Worm (Caenorhabditis elegans): ENCODE data around the gene lgc-22.

lgc-22 gene

ce11 chrIV:4301202-4301601 lies at the start of gene lgc-22:
Gene lgc-22, plus strand, starts transcription at chrIV:4301306.
- no peak for TF ChIP-seq dao-5 (tag; optimal IDR thresholded peaks at IDR 0.05)
- no peak for TF ChIP-seq him-1 (tag; optimal IDR thresholded peaks at IDR 0.05)
- TF ChIP-seq W03F9.2 (tag; optimal IDR thresholded peaks at IDR 0.05), result no peak

DNA sequence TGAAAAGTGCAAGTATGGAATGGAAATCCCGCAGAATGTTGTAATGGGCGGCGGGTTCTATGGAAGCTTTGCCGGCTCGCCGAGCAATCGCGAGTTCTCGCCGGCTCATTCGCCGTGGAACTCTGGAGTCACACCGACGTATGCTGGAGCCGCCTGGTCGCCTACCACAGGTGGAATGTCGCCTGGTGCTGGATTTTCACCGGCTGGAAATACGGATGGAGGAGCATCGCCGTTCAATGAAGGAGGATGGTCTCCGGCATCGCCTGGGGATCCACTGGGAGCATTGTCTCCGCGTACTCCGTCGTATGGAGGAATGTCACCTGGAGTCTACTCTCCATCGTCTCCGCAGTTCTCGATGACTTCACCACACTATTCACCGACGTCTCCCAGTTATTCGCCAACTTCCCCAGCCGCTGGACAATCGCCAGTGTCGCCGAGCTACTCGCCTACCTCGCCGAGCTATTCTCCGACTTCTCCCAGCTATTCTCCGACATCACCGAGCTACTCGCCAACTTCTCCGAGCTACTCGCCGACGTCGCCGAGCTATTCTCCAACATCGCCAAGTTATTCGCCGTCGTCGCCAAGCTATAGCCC lies 46.0 kb upstream of the lgc-22 start:
- TF ChIP-seq dao-5 (tag; optimal IDR thresholded peaks at IDR 0.05), result no peak
- TF ChIP-seq him-1 (tag; optimal IDR thresholded peaks at IDR 0.05), result no peak
- no peak for TF ChIP-seq W03F9.2 (tag; optimal IDR thresholded peaks at IDR 0.05)

DNA sequence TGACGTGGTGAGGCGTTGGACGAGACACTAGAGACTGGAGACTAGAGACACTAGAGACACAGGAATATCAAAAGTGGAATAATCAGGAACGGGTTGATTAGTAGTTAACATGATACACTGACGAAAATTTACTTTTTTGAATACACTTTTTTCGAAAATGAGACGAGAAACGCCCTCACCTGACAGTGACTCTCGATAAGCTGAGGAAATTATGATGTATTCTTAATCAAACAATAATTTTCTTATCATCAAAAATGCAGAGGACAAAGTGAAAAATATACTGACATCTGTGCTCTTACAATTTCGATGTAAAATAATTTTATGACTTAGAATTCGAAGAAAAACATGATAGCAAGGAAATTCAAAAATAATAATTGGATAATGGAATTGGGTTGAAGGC lies 41.7 kb upstream of the lgc-22 start:
- TF ChIP-seq him-1 (tag; optimal IDR thresholded peaks at IDR 0.05) (no peak), dao-5 (tag; optimal IDR thresholded peaks at IDR 0.05) (no peak), W03F9.2 (tag; optimal IDR thresholded peaks at IDR 0.05) (no peak)

DNA sequence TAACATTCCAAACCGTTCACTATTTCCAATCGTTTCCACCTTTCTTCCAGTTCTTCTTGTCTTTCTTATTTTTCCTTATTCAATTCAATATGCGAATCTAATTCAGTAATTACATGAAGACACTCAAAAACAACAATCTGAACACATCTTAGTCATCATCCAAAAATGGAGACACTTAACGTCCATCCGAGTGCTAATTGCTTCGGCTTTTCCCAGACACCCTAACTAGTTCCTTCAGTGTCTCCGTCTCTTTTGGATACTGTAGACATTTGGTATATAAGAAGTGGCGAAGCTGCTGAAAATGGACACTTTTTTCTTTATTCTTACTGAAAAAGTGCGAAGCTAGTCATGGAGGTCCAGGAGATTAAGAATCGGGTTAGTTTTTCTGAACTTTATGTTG lies 38.1 kb upstream of the lgc-22 start, which contains the start of gene col-33:
Gene col-33, plus strand, starts transcription at position 301 of the 400 bp plus-strand sequence.
- no peak for TF ChIP-seq dao-5 (tag; optimal IDR thresholded peaks at IDR 0.05)
- TF ChIP-seq him-1 (tag; optimal IDR thresholded peaks at IDR 0.05), result no peak
- TF ChIP-seq W03F9.2 (tag; optimal IDR thresholded peaks at IDR 0.05), result no peak

DNA sequence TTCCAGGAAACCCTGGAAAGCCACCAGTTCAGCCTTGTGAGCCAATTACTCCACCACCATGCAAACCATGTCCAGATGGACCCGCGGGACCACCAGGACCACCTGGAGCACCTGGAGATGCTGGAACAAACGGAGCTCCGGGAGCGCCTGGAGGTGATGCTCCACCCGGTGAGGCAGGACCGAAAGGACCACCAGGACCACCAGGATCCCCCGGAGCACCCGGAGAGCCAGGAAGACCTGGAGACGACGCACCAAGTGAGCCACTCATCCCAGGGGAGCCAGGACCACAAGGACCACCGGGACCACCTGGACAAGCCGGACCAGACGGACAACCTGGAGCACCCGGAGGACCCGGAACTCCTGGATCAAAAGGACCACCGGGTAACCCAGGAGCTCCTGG lies 36.5 kb upstream of the lgc-22 start:
- no peak for TF ChIP-seq W03F9.2 (tag; optimal IDR thresholded peaks at IDR 0.05)
- no peak for TF ChIP-seq him-1 (tag; optimal IDR thresholded peaks at IDR 0.05)
- TF ChIP-seq dao-5 (tag; optimal IDR thresholded peaks at IDR 0.05), result no peak

DNA sequence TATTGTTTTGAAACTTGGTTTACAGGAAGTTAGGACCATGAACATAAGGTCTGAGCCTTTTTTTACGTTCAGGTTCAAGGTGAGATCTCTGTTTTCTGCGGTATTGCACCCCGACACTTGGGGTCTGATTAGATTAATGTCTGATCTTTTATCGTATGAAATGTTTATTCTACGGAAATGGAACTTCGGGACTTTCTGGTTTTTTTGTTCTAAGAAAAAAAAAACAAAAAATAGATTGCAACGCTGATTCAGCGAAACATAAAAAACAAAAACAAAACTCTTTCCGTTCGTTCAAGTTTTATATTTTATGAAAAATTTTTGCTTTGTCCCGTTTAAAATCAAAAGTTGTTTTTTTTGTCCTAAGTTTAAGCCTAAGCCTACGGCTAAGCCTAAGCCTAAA lies 35.9 kb upstream of the lgc-22 start, which contains the start of gene F36A4.5:
Gene F36A4.5, plus strand, starts transcription at position 301 of the 400 bp plus-strand sequence.
- TF ChIP-seq him-1 (tag; optimal IDR thresholded peaks at IDR 0.05), result no peak

- TF ChIP-seq him-1 (tag; optimal IDR thresholded peaks at IDR 0.05) (no peak), W03F9.2 (tag; optimal IDR thresholded peaks at IDR 0.05) (no peak)
Measured at ce11 chrIV:4265951-4266350, 35.2 kb upstream of the lgc-22 start.

ce11 chrIV:4267320-4267719 lies 33.8 kb upstream of the lgc-22 start, which contains the start of gene F36A4.4:
Gene F36A4.4, plus strand, starts transcription at chrIV:4267620.
- TF ChIP-seq dao-5 (tag; optimal IDR thresholded peaks at IDR 0.05) (no peak), W03F9.2 (tag; optimal IDR thresholded peaks at IDR 0.05) (no peak), him-1 (tag; optimal IDR thresholded peaks at IDR 0.05) (no peak)

ce11 chrIV:4269308-4269707 lies 31.8 kb upstream of the lgc-22 start, which contains the start of gene F36A4.3:
Gene F36A4.3, plus strand, starts transcription at chrIV:4269608.
- TF ChIP-seq him-1 (tag; optimal IDR thresholded peaks at IDR 0.05), result no peak
- no peak for TF ChIP-seq W03F9.2 (tag; optimal IDR thresholded peaks at IDR 0.05)
- no peak for TF ChIP-seq dao-5 (tag; optimal IDR thresholded peaks at IDR 0.05)

DNA sequence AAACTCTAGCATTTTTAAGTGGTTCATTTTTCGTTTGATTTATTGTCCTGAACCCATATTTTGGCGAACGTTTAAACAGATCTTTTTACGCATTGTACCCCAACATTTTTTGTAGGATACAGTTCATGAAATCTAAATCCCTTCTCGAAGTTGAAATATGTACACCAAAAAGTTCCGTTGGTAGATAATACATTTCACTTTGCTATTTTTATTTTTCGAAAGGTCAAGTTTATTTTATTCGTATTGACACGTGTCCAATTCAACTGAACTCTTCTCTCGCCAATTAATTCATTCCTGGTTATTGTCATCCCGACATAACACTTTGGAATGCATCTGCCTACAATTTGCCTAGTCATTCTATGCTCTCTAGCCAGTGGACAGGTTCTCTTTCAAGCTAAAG lies 30.2 kb upstream of the lgc-22 start, which contains the start of gene F36A4.2:
Gene F36A4.2, plus strand, starts transcription at position 301 of the 400 bp plus-strand sequence.
- TF ChIP-seq him-1 (tag; optimal IDR thresholded peaks at IDR 0.05), result no peak
- no peak for TF ChIP-seq dao-5 (tag; optimal IDR thresholded peaks at IDR 0.05)
- TF ChIP-seq W03F9.2 (tag; optimal IDR thresholded peaks at IDR 0.05), result no peak

ce11 chrIV:4272167-4272566 lies 28.9 kb upstream of the lgc-22 start, which contains the start of gene F36A4.1:
Gene F36A4.1, plus strand, starts transcription at chrIV:4272467.
- TF ChIP-seq dao-5 (tag; optimal IDR thresholded peaks at IDR 0.05) (no peak), W03F9.2 (tag; optimal IDR thresholded peaks at IDR 0.05) (no peak), him-1 (tag; optimal IDR thresholded peaks at IDR 0.05) (no peak)

DNA sequence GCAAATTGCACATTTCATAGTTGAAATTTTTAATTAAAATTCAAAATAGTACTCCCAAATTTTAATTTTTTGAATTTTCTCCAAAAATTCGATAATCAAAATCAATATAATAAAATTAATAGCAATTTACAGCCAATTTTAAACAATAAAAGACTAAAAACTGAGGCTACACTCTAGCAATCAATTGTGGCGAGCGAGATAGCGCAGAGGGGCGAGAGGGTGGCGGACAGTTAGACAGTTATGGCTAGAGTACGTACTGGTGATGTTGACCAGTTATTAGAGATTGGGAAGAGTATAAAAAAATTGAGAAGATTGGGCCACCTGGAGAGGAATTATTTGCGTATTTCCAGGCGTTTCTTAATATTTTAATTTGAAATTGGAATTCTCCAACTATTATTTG lies 23.4 kb upstream of the lgc-22 start, which contains the start of gene nhr-78:
Gene nhr-78, minus strand, starts transcription at position 182 of the 400 bp plus-strand sequence.
- TF ChIP-seq W03F9.2 (tag; optimal IDR thresholded peaks at IDR 0.05) (no peak), dao-5 (tag; optimal IDR thresholded peaks at IDR 0.05) (no peak), him-1 (tag; optimal IDR thresholded peaks at IDR 0.05) (no peak)

ce11 chrIV:4284020-4284419 lies 17.1 kb upstream of the lgc-22 start, which contains the start of gene F15E6.6:
Gene F15E6.6, minus strand, starts transcription at chrIV:4284120.
- TF ChIP-seq him-1 (tag; optimal IDR thresholded peaks at IDR 0.05), result no peak
- TF ChIP-seq dao-5 (tag; optimal IDR thresholded peaks at IDR 0.05), result no peak

DNA sequence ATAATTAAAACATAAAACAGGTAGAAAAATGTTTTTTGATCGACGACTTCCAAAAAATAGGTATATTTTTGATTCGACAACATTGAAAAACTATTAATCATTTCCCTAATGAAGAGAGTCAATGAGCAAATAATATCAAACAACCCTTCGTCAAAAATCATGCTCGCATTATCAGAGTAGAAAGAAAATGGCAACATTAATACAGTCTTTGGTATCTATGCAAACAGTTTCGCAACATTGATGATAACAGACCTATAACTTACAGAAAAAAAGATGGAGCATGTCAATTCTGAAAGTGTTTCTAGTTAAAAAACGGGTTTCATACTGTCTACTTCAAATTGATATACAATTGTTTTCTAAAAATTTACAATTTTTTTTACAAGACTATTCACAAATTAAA lies 16.1 kb upstream of the lgc-22 start:
- no peak for TF ChIP-seq him-1 (tag; optimal IDR thresholded peaks at IDR 0.05)
- no peak for TF ChIP-seq W03F9.2 (tag; optimal IDR thresholded peaks at IDR 0.05)
- no peak for TF ChIP-seq dao-5 (tag; optimal IDR thresholded peaks at IDR 0.05)

DNA sequence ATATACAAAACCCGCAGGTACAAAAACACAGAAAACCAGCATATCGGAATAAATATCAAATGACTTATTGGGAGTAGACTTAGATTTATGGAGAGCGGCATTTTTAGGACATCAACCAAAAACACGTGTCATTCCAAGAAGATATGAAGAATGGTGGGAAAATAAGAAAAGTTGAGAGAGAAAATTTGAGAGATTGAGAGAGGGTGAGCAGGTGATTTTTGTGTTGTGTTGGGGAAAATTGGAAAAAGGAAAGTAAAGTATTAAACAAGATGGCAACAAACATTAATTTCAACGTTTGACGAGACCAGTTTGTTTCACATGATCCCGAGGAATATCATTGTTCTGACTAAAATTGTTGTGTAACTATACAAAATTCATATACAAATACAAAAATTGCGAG lies 12.8 kb upstream of the lgc-22 start, which contains the start of gene srv-4:
Gene srv-4, minus strand, starts transcription at position 101 of the 400 bp plus-strand sequence.
- TF ChIP-seq dao-5 (tag; optimal IDR thresholded peaks at IDR 0.05), result no peak
- no peak for TF ChIP-seq W03F9.2 (tag; optimal IDR thresholded peaks at IDR 0.05)
- no peak for TF ChIP-seq him-1 (tag; optimal IDR thresholded peaks at IDR 0.05)
